Worm (Caenorhabditis elegans) whole organism, L1 larva: ENCODE measurements around the gene F10G7.12.

Source experiments
- Y116A8C.19 ChIP-seq: sonication (generic microtip); optimal IDR thresholded peaks from 2 replicates; lab custom pipeline; 2016; ENCODE audit warnings: missing compliant biosample characterization, missing genetic modification characterization, borderline replicate concordance
- ama-1 ChIP-seq: fragments of 150-350 bp; optimal IDR thresholded peaks from 2 replicates; lab custom pipeline; 2014
- blmp-1 ChIP-seq: fragments of 150-350 bp; optimal IDR thresholded peaks from 2 replicates; lab custom pipeline; 2014; ENCODE audit warnings: missing biosample characterization, missing genetic modification characterization
- ceh-63 ChIP-seq: fragments of 200-800 bp; sonication (Bioruptor generic); optimal IDR thresholded peaks from 2 replicates; lab custom pipeline; 2018; ENCODE audit warnings: mild to moderate bottlenecking, missing genetic modification characterization, missing compliant biosample characterization
- ceh-8 ChIP-seq: fragments of 200-800 bp; sonication (Bioruptor generic); optimal IDR thresholded peaks from 2 replicates; lab custom pipeline; 2018; ENCODE audit warnings: mild to moderate bottlenecking, missing genetic modification characterization, moderate library complexity, missing compliant biosample characterization
- ceh-90 ChIP-seq: sonication (generic microtip); optimal IDR thresholded peaks from 2 replicates; lab custom pipeline; 2016; ENCODE audit warnings: missing genetic modification characterization, missing compliant biosample characterization
- ces-1 ChIP-seq: fragments of 150-350 bp; optimal IDR thresholded peaks from 2 replicates; lab custom pipeline; 2014; ENCODE audit warnings: missing biosample characterization, missing genetic modification reagents, missing genetic modification characterization
- dsc-1 ChIP-seq: sonication (generic microtip); optimal IDR thresholded peaks from 2 replicates; lab custom pipeline; 2016; ENCODE audit warnings: mild to moderate bottlenecking, missing genetic modification characterization, missing compliant biosample characterization
- efl-3 ChIP-seq: fragments of 200-800 bp; sonication (Bioruptor generic); optimal IDR thresholded peaks from 2 replicates; lab custom pipeline; 2018; ENCODE audit warnings: mild to moderate bottlenecking, missing genetic modification characterization, missing compliant biosample characterization
- fkh-10 ChIP-seq: sonication (generic microtip); optimal IDR thresholded peaks from 2 replicates; lab custom pipeline; 2017; ENCODE audit warnings: missing biosample characterization, missing genetic modification reagents, missing genetic modification characterization
- fkh-4 ChIP-seq: sonication (generic microtip); optimal IDR thresholded peaks from 2 replicates; lab custom pipeline; 2016; ENCODE audit warnings: missing compliant biosample characterization, missing genetic modification characterization, borderline replicate concordance
- fkh-8 ChIP-seq: sonication (generic microtip); optimal IDR thresholded peaks from 2 replicates; lab custom pipeline; 2016; ENCODE audit warnings: mild to moderate bottlenecking, missing genetic modification characterization, missing compliant biosample characterization
- fos-1 ChIP-seq: fragments of 150-350 bp; optimal IDR thresholded peaks from 2 replicates; lab custom pipeline; 2014; ENCODE audit warnings: missing biosample characterization, missing genetic modification characterization
- hpl-2 ChIP-seq: fragments of 150-350 bp; optimal IDR thresholded peaks from 2 replicates; lab custom pipeline; 2014; ENCODE audit warnings: missing biosample characterization, missing genetic modification reagents, missing genetic modification characterization
- irx-1 ChIP-seq: sonication (generic microtip); optimal IDR thresholded peaks from 2 replicates; lab custom pipeline; 2016; ENCODE audit warnings: missing genetic modification characterization, missing compliant biosample characterization
- lin-13 ChIP-seq: fragments of 150-350 bp; optimal IDR thresholded peaks from 2 replicates; lab custom pipeline; 2014; ENCODE audit warnings: missing biosample characterization, missing genetic modification reagents, missing genetic modification characterization
- lin-39 ChIP-seq: fragments of 150-350 bp; optimal IDR thresholded peaks from 2 replicates; lab custom pipeline; 2014; ENCODE audit warnings: missing biosample characterization, missing genetic modification reagents, missing genetic modification characterization
- mab-9 ChIP-seq: fragments of 200-800 bp; sonication (Bioruptor generic); IDR thresholded peaks from 2 replicates; pipeline ENCODE4 v1.3.6; 2022; ENCODE audit warnings: missing genetic modification reagents, missing genetic modification characterization, missing compliant biosample characterization
- mdl-1 ChIP-seq, 2 experiments: fragments of 150-350 bp; optimal IDR thresholded peaks; 2 replicates each; lab custom pipeline; 2014 to 2017; ENCODE audit warnings: missing biosample characterization in 2 of 2, missing genetic modification characterization in 2 of 2, inconsistent platforms in 1 of 2
- mef-2 ChIP-seq: fragments of 150-350 bp; optimal IDR thresholded peaks from 2 replicates; lab custom pipeline; 2014; ENCODE audit warnings: missing biosample characterization, missing genetic modification characterization
- nhr-19 ChIP-seq: fragments of 200-800 bp; sonication (Bioruptor generic); conservative IDR thresholded peaks from 2 replicates; pipeline ENCODE4 v1.3.6; 2022; ENCODE audit warnings: missing genetic modification characterization, missing compliant biosample characterization
- nhr-47 ChIP-seq: sonication (generic microtip); optimal IDR thresholded peaks from 2 replicates; lab custom pipeline; 2016; ENCODE audit warnings: mild to moderate bottlenecking, missing genetic modification characterization, moderate library complexity, missing compliant biosample characterization
- nhr-71 ChIP-seq: sonication (generic microtip); optimal IDR thresholded peaks from 2 replicates; lab custom pipeline; 2016; ENCODE audit warnings: mild to moderate bottlenecking, missing genetic modification characterization, moderate library complexity, missing compliant biosample characterization
- nhr-76 ChIP-seq: sonication (generic microtip); optimal IDR thresholded peaks from 2 replicates; lab custom pipeline; 2017; ENCODE audit warnings: missing biosample characterization, missing genetic modification characterization
- nhr-77 ChIP-seq: fragments of 150-350 bp; optimal IDR thresholded peaks from 2 replicates; lab custom pipeline; 2014; ENCODE audit warnings: missing biosample characterization, missing genetic modification characterization
- nhr-85 ChIP-seq: sonication (generic microtip); peaks from one replicate; lab custom pipeline; 2016; ENCODE audit warnings: missing genetic modification characterization, inconsistent platforms, missing compliant biosample characterization
- pag-3 ChIP-seq: sonication (generic microtip); optimal IDR thresholded peaks from 2 replicates; lab custom pipeline; 2017; ENCODE audit warnings: missing genetic modification characterization, mild to moderate bottlenecking, missing compliant biosample characterization, antibody characterized with exemption, borderline replicate concordance; ENCODE audit not compliant: insufficient read depth
- pax-3 ChIP-seq: fragments of 200-800 bp; sonication (Bioruptor generic); optimal IDR thresholded peaks from 2 replicates; lab custom pipeline; 2018; ENCODE audit warnings: mild to moderate bottlenecking, missing genetic modification characterization, moderate library complexity, missing compliant biosample characterization
- rnt-1 ChIP-seq: sonication (generic microtip); optimal IDR thresholded peaks from 2 replicates; lab custom pipeline; 2016; ENCODE audit warnings: mild to moderate bottlenecking, missing genetic modification characterization, moderate library complexity, missing compliant biosample characterization
- sptf-1 ChIP-seq: fragments of 150-350 bp; optimal IDR thresholded peaks from 2 replicates; lab custom pipeline; 2014; ENCODE audit warnings: missing biosample characterization, missing genetic modification characterization
- swsn-7 ChIP-seq: sonication (generic microtip); optimal IDR thresholded peaks from 2 replicates; lab custom pipeline; 2016; ENCODE audit warnings: missing genetic modification characterization, missing compliant biosample characterization
- tbx-2 ChIP-seq: sonication (generic microtip); optimal IDR thresholded peaks from 2 replicates; lab custom pipeline; 2016; ENCODE audit warnings: missing genetic modification characterization, missing compliant biosample characterization
- vab-15 ChIP-seq: sonication (generic microtip); optimal IDR thresholded peaks from 2 replicates; lab custom pipeline; 2017; ENCODE audit warnings: missing genotype, mild to moderate bottlenecking, missing genetic modification characterization, missing compliant biosample characterization
- zag-1 ChIP-seq: fragments of 150-350 bp; optimal IDR thresholded peaks from 2 replicates; lab custom pipeline; 2014; ENCODE audit warnings: missing biosample characterization, missing genetic modification characterization
- zip-4 ChIP-seq: fragments of 200-800 bp; sonication (Bioruptor generic); optimal IDR thresholded peaks from 2 replicates; lab custom pipeline; 2018; ENCODE audit warnings: mild to moderate bottlenecking, missing genetic modification characterization, moderate library complexity, missing compliant biosample characterization
- ztf-4 ChIP-seq: fragments of 150-350 bp; optimal IDR thresholded peaks from 2 replicates; lab custom pipeline; 2014; ENCODE audit warnings: missing biosample characterization, missing genetic modification characterization

Gene F10G7.12

ce11 chrII:4739984-4740462 is 50.4 kb downstream of the F10G7.12 start, which contains the start of gene eas-1 (continued):
- TF ChIP-seq hpl-2 (GFP tag; lab: Kevin White, UChicago) = peak; percentile 47
- peak; percentile 92 for TF ChIP-seq nhr-47 (tag; lab: Kevin White, UChicago)
- peak; percentile 52 for TF ChIP-seq fos-1 (tag; lab: Kevin White, UChicago)
- peak; percentile 82 for TF ChIP-seq nhr-19
- no peak for TF ChIP-seq sptf-1 (tag; lab: Kevin White, UChicago)
- TF ChIP-seq zip-4 (GFP tag; lab: Kevin White, UChicago) = peak; percentile 10
- peak; percentile 52 for TF ChIP-seq Y116A8C.19
- TF ChIP-seq ama-1 (lab: Kevin White, UChicago) = no peak
- TF ChIP-seq ceh-8 (GFP tag; lab: Kevin White, UChicago) = peak; percentile 63
- TF ChIP-seq nhr-71 (tag; lab: Kevin White, UChicago) = peak; percentile 91
- TF ChIP-seq nhr-77 = no peak
- TF ChIP-seq fkh-4 = peak; percentile 86
- TF ChIP-seq efl-3 (GFP tag; lab: Kevin White, UChicago) = peak; percentile 29
- TF ChIP-seq ces-1 (GFP tag; lab: Kevin White, UChicago) = no peak
- peak; percentile 93 for TF ChIP-seq ceh-90 (tag; lab: Kevin White, UChicago)
- TF ChIP-seq zag-1 (tag; lab: Kevin White, UChicago) = no peak
- TF ChIP-seq blmp-1 (tag; lab: Kevin White, UChicago) = peak; percentile 73
- TF ChIP-seq rnt-1 = peak; percentile 98
- TF ChIP-seq mdl-1 (tag; optimal IDR thresholded peaks at IDR 0.05; lab: Kevin White, UChicago) = peak; percentile 20 to 88
- no peak for TF ChIP-seq ceh-63 (GFP tag; lab: Kevin White, UChicago)
- TF ChIP-seq mab-9 (GFP tag; lab: Robert Waterston, UW) = peak; percentile 69
- no peak for TF ChIP-seq ztf-4 (tag; lab: Kevin White, UChicago)
- peak; percentile 92 for TF ChIP-seq irx-1 (tag; lab: Kevin White, UChicago)
- TF ChIP-seq pax-3 = peak; percentile 87
- TF ChIP-seq dsc-1 (tag; lab: Kevin White, UChicago) = peak; percentile 86
- no peak for TF ChIP-seq nhr-76 (tag; lab: Kevin White, UChicago)
- TF ChIP-seq fkh-10 (GFP tag; lab: Kevin White, UChicago) = peak; percentile 25
- peak; percentile 88 for TF ChIP-seq nhr-85
- peak; percentile 37 for TF ChIP-seq lin-13
- peak; percentile 82 for TF ChIP-seq fkh-8 (tag; lab: Kevin White, UChicago)
- no peak for TF ChIP-seq pag-3 (tag; lab: Kevin White, UChicago)
- peak; percentile 91 for TF ChIP-seq tbx-2
- peak; percentile 9 for TF ChIP-seq mef-2 (tag; lab: Kevin White, UChicago)
- TF ChIP-seq swsn-7 (tag; lab: Kevin White, UChicago) = peak; percentile 79
- TF ChIP-seq lin-39 (tag; lab: Kevin White, UChicago) = peak; percentile 35
- TF ChIP-seq vab-15 (tag; lab: Kevin White, UChicago) = peak; percentile 57
- TF ChIP-seq, all 84 proteins: peak for 58
